Worm (Caenorhabditis elegans) whole organism, L2 larva: ENCODE measurements around the gene mrpl-16.

Experiments
- egl-27 ChIP-seq: sonication (generic microtip); optimal IDR thresholded peaks from 3 replicates; lab custom pipeline; 2017; ENCODE audit warnings: missing biosample characterization, missing genetic modification reagents, missing genetic modification characterization
- elt-3 ChIP-seq: sonication (generic microtip); optimal IDR thresholded peaks from 2 replicates; lab custom pipeline; 2017; ENCODE audit warnings: missing biosample characterization, missing genetic modification characterization
- lin-39 ChIP-seq: fragments of 150-350 bp; optimal IDR thresholded peaks from 2 replicates; lab custom pipeline; 2014; ENCODE audit warnings: missing biosample characterization, missing genetic modification reagents, missing genetic modification characterization
- lsy-2 ChIP-seq, 2 experiments: fragments of 150-350 bp in 1 of 2; sonication (generic microtip) in 1 of 2; optimal IDR thresholded peaks; 2 replicates each; lab custom pipeline; 2014 to 2017; ENCODE audit warnings: missing biosample characterization in 2 of 2, missing genetic modification characterization in 2 of 2
- nhr-11 ChIP-seq: fragments of 150-350 bp; optimal IDR thresholded peaks from 2 replicates; lab custom pipeline; 2014; ENCODE audit warnings: missing biosample characterization, missing genetic modification characterization
- nhr-237 ChIP-seq: fragments of 150-350 bp; optimal IDR thresholded peaks from 2 replicates; lab custom pipeline; 2014; ENCODE audit warnings: missing biosample characterization, missing genetic modification characterization
- snpc-4 ChIP-seq: fragments of 150-350 bp; optimal IDR thresholded peaks from 2 replicates; lab custom pipeline; 2014; ENCODE audit warnings: missing biosample characterization, missing genetic modification characterization
- unc-55 ChIP-seq: fragments of 150-350 bp; sonication (generic microtip); optimal IDR thresholded peaks from 3 replicates; lab custom pipeline; 2014; ENCODE audit warnings: missing biosample characterization, missing genetic modification reagents, missing genetic modification characterization
- ztf-1 ChIP-seq: fragments of 200-800 bp; sonication (Bioruptor generic); conservative IDR thresholded peaks from 2 replicates; pipeline ENCODE4 v1.3.6; 2022; ENCODE audit warnings: missing genetic modification characterization, missing compliant biosample characterization

ce11 chrIII:4658384-4658844 lies 45.8 kb upstream of the mrpl-16 start, which contains the start of gene cdka-1:
- TF ChIP-seq nhr-11: no peak
- no peak for TF ChIP-seq elt-3 (tag; lab: Kevin White, UChicago)
- TF ChIP-seq lsy-2 (tag; optimal IDR thresholded peaks at IDR 0.05; lab: Kevin White, UChicago): peak in 1 of 2 experiments; percentile 59
- TF ChIP-seq ztf-1 (GFP tag; lab: Robert Waterston, UW): no peak
- TF ChIP-seq egl-27 (tag; lab: Kevin White, UChicago): no peak
- no peak for TF ChIP-seq nhr-237
- TF ChIP-seq snpc-4: no peak
- TF ChIP-seq unc-55 (GFP tag; lab: Kevin White, UChicago): peak; percentile 77
- no peak for TF ChIP-seq lin-39 (tag; lab: Kevin White, UChicago)
